Worm (Caenorhabditis elegans): ENCODE results near the gene VB0395L.1.
A peak's percentile ranks its signal among the peaks of the same experiment; 100 is the strongest.

Gene VB0395L.1

DNA sequence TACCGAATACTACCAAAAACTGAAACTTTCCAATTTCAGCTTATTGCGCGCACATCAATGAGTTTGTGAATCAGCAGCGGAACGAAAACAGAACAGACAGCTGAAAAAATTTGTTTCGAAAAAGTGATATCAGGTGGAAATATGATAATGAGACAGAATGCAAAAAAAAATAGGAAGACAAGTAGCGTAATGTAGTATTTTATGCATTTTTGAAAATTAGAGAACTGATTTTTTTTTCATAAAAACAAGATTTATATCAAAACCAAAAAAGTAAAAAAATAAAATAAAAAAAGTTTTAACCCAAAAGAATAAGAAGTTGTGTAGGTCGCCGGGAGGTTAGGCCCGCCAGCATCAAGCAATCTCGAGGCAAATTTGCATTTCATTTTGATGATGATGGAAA is 10.3 kb downstream of the VB0395L.1 start, which contains the start of gene C09G1.4:
TSS of gene C09G1.4 (minus strand) at position 101 of the 400 bp plus-strand sequence.
- TF ChIP-seq ceh-9 (tag; optimal IDR thresholded peaks at IDR 0.05) (no peak), nhr-25 (tag; optimal IDR thresholded peaks at IDR 0.05) (no peak), snpc-4 (tag; optimal IDR thresholded peaks at IDR 0.05) (no peak), lin-39 (tag; optimal IDR thresholded peaks at IDR 0.05) (no peak), elt-2 (tag; optimal IDR thresholded peaks at IDR 0.05) (no peak)

DNA sequence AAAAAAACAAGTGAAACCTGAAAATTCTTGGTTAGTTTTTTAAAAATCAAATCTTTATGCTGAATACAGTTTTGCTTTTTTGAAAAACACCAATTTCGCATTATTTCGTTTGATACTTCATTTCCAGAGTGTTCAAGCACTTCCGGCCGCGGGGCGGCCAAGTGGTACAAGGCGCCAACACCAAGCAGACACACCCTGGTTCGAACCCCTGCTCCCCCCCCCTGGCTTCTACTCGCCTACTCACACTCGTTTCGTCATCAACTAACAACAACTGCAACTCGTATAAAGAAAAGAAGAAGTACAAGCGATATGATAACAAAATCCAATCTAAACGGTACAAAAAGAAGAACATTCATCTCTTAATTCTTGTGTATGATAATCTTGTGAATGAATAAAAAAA is 14.0 kb downstream of the VB0395L.1 start:
- no peak for TF ChIP-seq mml-1 (tag; optimal IDR thresholded peaks at IDR 0.05)
- TF ChIP-seq lin-15B (tag; optimal IDR thresholded peaks at IDR 0.05): no peak
- no peak for TF ChIP-seq pha-4 (tag; optimal IDR thresholded peaks at IDR 0.05)
- TF ChIP-seq snpc-4 (tag; optimal IDR thresholded peaks at IDR 0.05): no peak
- no peak for TF ChIP-seq hmg-11 (tag; optimal IDR thresholded peaks at IDR 0.05)
- no peak for TF ChIP-seq mdl-1 (tag; optimal IDR thresholded peaks at IDR 0.05)
- TF ChIP-seq fkh-10 (GFP tag; optimal IDR thresholded peaks at IDR 0.05): no peak
- TF ChIP-seq ceh-82 (tag; optimal IDR thresholded peaks at IDR 0.05): no peak

DNA sequence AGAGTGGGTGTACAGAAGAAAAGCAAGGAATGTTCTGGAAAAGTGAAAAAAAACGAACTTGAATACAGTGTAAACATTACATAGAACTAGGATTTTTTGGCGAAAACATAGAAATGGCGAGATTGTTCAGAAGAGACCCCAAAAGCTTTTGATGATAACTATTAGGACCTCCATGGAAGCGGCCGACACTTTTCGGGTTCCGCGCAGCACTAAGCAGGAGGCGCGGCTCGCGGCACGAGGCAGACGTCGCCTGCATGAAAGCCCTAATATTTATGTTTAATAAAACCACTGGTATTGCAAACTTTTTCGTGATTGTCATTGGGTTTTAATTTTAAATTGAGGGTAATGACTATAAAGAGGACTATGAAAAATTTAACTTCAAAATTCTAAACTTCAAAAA is 18.9 kb downstream of the VB0395L.1 start:
- no peak for TF ChIP-seq elt-2 (tag; optimal IDR thresholded peaks at IDR 0.05)
- TF ChIP-seq snpc-4 (tag; optimal IDR thresholded peaks at IDR 0.05): peak; percentile 48

DNA sequence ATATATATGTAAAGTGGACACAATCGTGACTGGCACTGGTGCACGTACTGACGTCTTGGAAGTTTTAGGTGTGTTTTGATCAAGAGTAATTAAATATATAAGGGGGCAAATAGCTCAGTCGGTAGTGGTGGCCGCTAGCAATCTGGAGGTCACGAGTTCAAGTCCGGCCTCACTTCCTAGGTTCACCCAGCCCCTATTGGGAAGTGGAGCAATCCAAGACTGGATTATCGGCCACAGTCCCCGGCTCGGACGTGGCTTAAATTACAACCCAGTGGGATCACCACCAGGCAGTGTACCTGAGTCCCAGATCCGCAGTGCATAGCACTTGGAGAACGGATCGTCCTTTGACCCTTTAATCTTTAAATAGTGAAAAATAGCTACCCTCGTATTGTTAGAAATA is 19.6 kb downstream of the VB0395L.1 start:
- no peak for TF ChIP-seq ceh-9 (tag; optimal IDR thresholded peaks at IDR 0.05)
- no peak for TF ChIP-seq lin-15B (tag; optimal IDR thresholded peaks at IDR 0.05)
- TF ChIP-seq nhr-28 (tag; optimal IDR thresholded peaks at IDR 0.05): no peak

- TF ChIP-seq lin-39 (tag; optimal IDR thresholded peaks at IDR 0.05): peak; percentile 62
- TF ChIP-seq ztf-4 (tag; optimal IDR thresholded peaks at IDR 0.05): no peak
Observed at ce11 chrX:15993916-15994315, 22.9 kb downstream of the VB0395L.1 start.

ce11 chrX:15992806-15993205 is 24.0 kb downstream of the VB0395L.1 start:
- TF ChIP-seq nhr-67 (tag; optimal IDR thresholded peaks at IDR 0.05) (no peak), nhr-23 (tag; optimal IDR thresholded peaks at IDR 0.05) (no peak), mdl-1 (tag; optimal IDR thresholded peaks at IDR 0.05) (no peak)

DNA sequence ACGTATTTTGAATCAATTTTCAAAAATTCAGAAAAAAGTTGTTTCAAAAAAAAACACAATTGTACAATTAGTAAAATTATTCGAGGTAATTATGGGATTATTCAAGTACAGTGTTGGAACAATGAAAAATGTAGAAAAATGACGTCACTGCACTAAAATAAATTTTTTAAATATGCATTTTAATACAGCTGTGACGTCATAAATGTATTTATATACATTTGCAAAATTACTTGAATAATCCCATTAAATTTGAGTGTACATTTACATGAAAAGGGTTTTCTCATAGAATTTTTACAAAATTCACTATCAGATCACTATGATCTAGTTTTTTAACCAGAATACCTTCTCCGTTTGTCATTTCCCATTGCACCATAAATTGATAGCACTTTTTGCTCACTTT is 28.2 kb downstream of the VB0395L.1 start:
- TF ChIP-seq nhr-12 (tag; optimal IDR thresholded peaks at IDR 0.05): no peak
- TF ChIP-seq elt-2 (tag; optimal IDR thresholded peaks at IDR 0.05): no peak
- no peak for TF ChIP-seq pha-4 (tag; optimal IDR thresholded peaks at IDR 0.05)
- TF ChIP-seq skn-1 (tag; optimal IDR thresholded peaks at IDR 0.05): no peak
- TF ChIP-seq nhr-237 (tag; optimal IDR thresholded peaks at IDR 0.05): no peak
- no peak for TF ChIP-seq unc-39 (tag; optimal IDR thresholded peaks at IDR 0.05)

DNA sequence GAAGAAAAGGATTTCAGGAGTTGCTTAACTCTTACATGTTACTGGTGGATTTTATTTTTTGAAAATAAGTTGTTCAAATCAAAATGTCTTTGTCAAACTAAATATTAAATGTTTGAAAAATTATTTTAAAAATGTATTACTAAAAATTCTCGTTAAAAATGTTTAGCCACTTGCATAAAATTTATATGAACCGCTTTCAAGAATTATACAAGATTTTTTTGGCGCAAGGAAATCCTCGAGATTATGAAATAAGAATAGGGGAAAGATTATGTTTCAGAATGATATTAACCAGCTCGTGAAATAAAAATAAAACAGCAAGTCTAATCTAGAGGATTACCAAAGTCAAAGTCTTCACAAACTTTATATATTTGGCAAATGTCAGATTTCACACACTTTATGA is 33.5 kb downstream of the VB0395L.1 start:
- no peak for TF ChIP-seq nhr-237 (tag; optimal IDR thresholded peaks at IDR 0.05)
- TF ChIP-seq aly-2 (tag; optimal IDR thresholded peaks at IDR 0.05): no peak
- TF ChIP-seq egl-27 (tag; optimal IDR thresholded peaks at IDR 0.05): no peak
- no peak for TF ChIP-seq ceh-16 (tag; optimal IDR thresholded peaks at IDR 0.05)
- TF ChIP-seq lin-39 (tag; optimal IDR thresholded peaks at IDR 0.05): no peak
- TF ChIP-seq jun-1 (tag; optimal IDR thresholded peaks at IDR 0.05): peak; percentile 76
- peak; percentile 2 for TF ChIP-seq fkh-10 (GFP tag; optimal IDR thresholded peaks at IDR 0.05)
- no peak for TF ChIP-seq lsy-12 (tag; optimal IDR thresholded peaks at IDR 0.05)
- TF ChIP-seq ztf-11 (tag; optimal IDR thresholded peaks at IDR 0.05): no peak
- no peak for TF ChIP-seq mml-1 (tag; optimal IDR thresholded peaks at IDR 0.05)
- TF ChIP-seq nhr-77 (tag; optimal IDR thresholded peaks at IDR 0.05): peak; percentile 82
- no peak for TF ChIP-seq zag-1 (tag; optimal IDR thresholded peaks at IDR 0.05)
- no peak for TF ChIP-seq eor-1 (tag; optimal IDR thresholded peaks at IDR 0.05)
- peak; percentile 26 for TF ChIP-seq R02D3.7 (tag; optimal IDR thresholded peaks at IDR 0.05)
- no peak for TF ChIP-seq nhr-25 (tag; optimal IDR thresholded peaks at IDR 0.05)
- no peak for TF ChIP-seq egl-5 (tag; optimal IDR thresholded peaks at IDR 0.05)
- TF ChIP-seq ZK546.5 (tag; optimal IDR thresholded peaks at IDR 0.05): no peak
- no peak for TF ChIP-seq pqm-1 (tag; optimal IDR thresholded peaks at IDR 0.05)
- TF ChIP-seq tbx-2 (tag; optimal IDR thresholded peaks at IDR 0.05): peak; percentile 64
- no peak for TF ChIP-seq nhr-67 (tag; optimal IDR thresholded peaks at IDR 0.05)
- TF ChIP-seq ama-1 (optimal IDR thresholded peaks at IDR 0.05): no peak
- no peak for TF ChIP-seq unc-62 (GFP tag; optimal IDR thresholded peaks at IDR 0.05)
- no peak for TF ChIP-seq fos-1 (tag; optimal IDR thresholded peaks at IDR 0.05)
- TF ChIP-seq hmg-11 (tag; optimal IDR thresholded peaks at IDR 0.05): peak; percentile 10
- TF ChIP-seq snpc-4 (tag; optimal IDR thresholded peaks at IDR 0.05): no peak
- TF ChIP-seq ceh-28 (tag; optimal IDR thresholded peaks at IDR 0.05): peak; percentile 79
- TF ChIP-seq nhr-23 (tag; optimal IDR thresholded peaks at IDR 0.05): peak; percentile 49
- no peak for TF ChIP-seq nhr-76 (tag; optimal IDR thresholded peaks at IDR 0.05)
- TF ChIP-seq ztf-4 (tag; optimal IDR thresholded peaks at IDR 0.05): no peak
- no peak for TF ChIP-seq fkh-2 (tag; optimal IDR thresholded peaks at IDR 0.05)
- no peak for TF ChIP-seq nhr-12 (tag; optimal IDR thresholded peaks at IDR 0.05)
